Fruit fly (Drosophila melanogaster) whole organism, embryonic: ENCODE data around the gene Atpalpha.
A peak's percentile ranks its signal among the peaks of the same experiment; 100 is the strongest.

Experiments used
- B-H2 ChIP-seq: fragments of 200-800 bp; sonication (Bioruptor generic); optimal IDR thresholded peaks from 2 replicates; lab custom pipeline; 2018; ENCODE audit warnings: missing biosample characterization, mild to moderate bottlenecking, missing genetic modification characterization
- CG10147 ChIP-seq: fragments of 200-800 bp; sonication (Bioruptor generic); optimal IDR thresholded peaks from 2 replicates; lab custom pipeline; 2019; ENCODE audit warnings: missing biosample characterization, mild to moderate bottlenecking, missing genetic modification characterization, moderate library complexity
- CG10209 ChIP-seq: fragments of 200-800 bp; sonication (Bioruptor generic); optimal IDR thresholded peaks from 3 replicates; lab custom pipeline; 2017; ENCODE audit warnings: missing biosample characterization, mild to moderate bottlenecking, missing genetic modification characterization, missing genetic modification reagents
- CG10267 ChIP-seq: fragments of 200-800 bp; sonication (Bioruptor generic); optimal IDR thresholded peaks from 2 replicates; lab custom pipeline; 2018; ENCODE audit warnings: missing biosample characterization, mild to moderate bottlenecking, missing genetic modification characterization, moderate library complexity
- CG11695 ChIP-seq: fragments of 200-800 bp; sonication (Bioruptor generic); IDR thresholded peaks from 3 replicates; pipeline ENCODE4 v1.3.6; 2022; ENCODE audit warnings: missing biosample characterization, missing genetic modification characterization
- CG12071 ChIP-seq: fragments of 200-800 bp; sonication (Bioruptor generic); optimal IDR thresholded peaks from 3 replicates; lab custom pipeline; 2018; ENCODE audit warnings: missing biosample characterization, mild to moderate bottlenecking, missing genetic modification characterization
- CG15479 ChIP-seq: fragments of 200-800 bp; sonication (Bioruptor generic); optimal IDR thresholded peaks from 3 replicates; lab custom pipeline; 2019; ENCODE audit warnings: missing biosample characterization, mild to moderate bottlenecking, missing genetic modification characterization, moderate library complexity
- CG16863 ChIP-seq: fragments of 200-800 bp; sonication (Bioruptor generic); optimal IDR thresholded peaks from 3 replicates; lab custom pipeline; 2016; ENCODE audit warnings: missing biosample characterization, missing genetic modification characterization
- CG2116 ChIP-seq: fragments of 200-800 bp; sonication (Bioruptor generic); optimal IDR thresholded peaks from 3 replicates; lab custom pipeline; 2018; ENCODE audit warnings: missing biosample characterization, mild to moderate bottlenecking, missing genetic modification characterization
- CG2120 ChIP-seq: fragments of 200-800 bp; sonication (Bioruptor generic); optimal IDR thresholded peaks from 3 replicates; lab custom pipeline; 2016; ENCODE audit warnings: missing biosample characterization, missing genetic modification characterization
- CG30431 ChIP-seq: fragments of 200-800 bp; sonication (Bioruptor generic); optimal IDR thresholded peaks from 2 replicates; lab custom pipeline; 2017; ENCODE audit warnings: missing biosample characterization, missing genetic modification characterization
- CG4707 ChIP-seq: fragments of 200-800 bp; sonication (Bioruptor generic); optimal IDR thresholded peaks from 2 replicates; lab custom pipeline; 2018; ENCODE audit warnings: missing biosample characterization, mild to moderate bottlenecking, missing genetic modification characterization, moderate library complexity
- CG4854 ChIP-seq: fragments of 200-800 bp; sonication (Bioruptor generic); optimal IDR thresholded peaks from 2 replicates; lab custom pipeline; 2016; ENCODE audit warnings: missing biosample characterization, missing genetic modification characterization, inconsistent platforms
- CG7839 ChIP-seq: fragments of 200-800 bp; sonication (Bioruptor generic); optimal IDR thresholded peaks from 3 replicates; lab custom pipeline; 2018; ENCODE audit warnings: missing biosample characterization, mild to moderate bottlenecking, missing genetic modification characterization, moderate library complexity
- D19B ChIP-seq: fragments of 200-800 bp; sonication (Bioruptor generic); optimal IDR thresholded peaks from 2 replicates; lab custom pipeline; 2017; ENCODE audit warnings: missing biosample characterization, mild to moderate bottlenecking, missing genetic modification characterization
- Dll ChIP-seq: fragments of 200-800 bp; sonication (Bioruptor generic); IDR thresholded peaks from 4 replicates; pipeline ENCODE4 v1.3.6; 2022; ENCODE audit warnings: missing biosample characterization, missing genetic modification characterization; ENCODE audit not compliant: partially characterized antibody
- Dref ChIP-seq: fragments of 200-800 bp; sonication (Bioruptor generic); IDR thresholded peaks from 2 replicates; pipeline ENCODE4 v1.3.6; 2022; ENCODE audit warnings: missing biosample characterization, missing genetic modification characterization
- ERR ChIP-seq: fragments of 200-800 bp; sonication (Bioruptor generic); optimal IDR thresholded peaks from 2 replicates; lab custom pipeline; 2016; ENCODE audit warnings: missing biosample characterization, missing genetic modification characterization
- H15 ChIP-seq: fragments of 200-800 bp; sonication (Bioruptor generic); IDR thresholded peaks from 3 replicates; pipeline ENCODE4 v1.3.6; 2022; ENCODE audit warnings: missing biosample characterization, missing genetic modification characterization
- HLH54F ChIP-seq: fragments of 200-800 bp; sonication (Bioruptor generic); optimal IDR thresholded peaks from 3 replicates; lab custom pipeline; 2016; ENCODE audit warnings: missing biosample characterization, missing genetic modification characterization
- Kr ChIP-seq: fragments of 200-800 bp; sonication (Bioruptor generic); optimal IDR thresholded peaks from 2 replicates; lab custom pipeline; 2017; ENCODE audit warnings: missing biosample characterization, mild to moderate bottlenecking, missing genetic modification characterization
- Lhr ChIP-seq: fragments of 200-800 bp; sonication (Bioruptor generic); optimal IDR thresholded peaks from 3 replicates; lab custom pipeline; 2017; ENCODE audit warnings: mild to moderate bottlenecking, missing biosample characterization, missing genetic modification reagents, missing genetic modification characterization
- Mrtf ChIP-seq: fragments of 200-800 bp; sonication (Bioruptor generic); IDR thresholded peaks from 3 replicates; pipeline ENCODE4 v1.3.6; 2022; ENCODE audit warnings: missing biosample characterization, missing genetic modification characterization
- Myb ChIP-seq: fragments of 200-800 bp; sonication (Bioruptor generic); optimal IDR thresholded peaks from 2 replicates; lab custom pipeline; 2016; ENCODE audit warnings: missing biosample characterization, missing genetic modification characterization
- NC2α ChIP-seq: fragments of 200-800 bp; sonication (Bioruptor generic); optimal IDR thresholded peaks from 2 replicates; lab custom pipeline; 2016; ENCODE audit warnings: missing biosample characterization, missing genetic modification characterization
- Opbp ChIP-seq: fragments of 200-800 bp; sonication (Bioruptor generic); IDR thresholded peaks from 3 replicates; pipeline ENCODE4 v1.3.6; 2022; ENCODE audit warnings: missing biosample characterization, missing genetic modification characterization; ENCODE audit not compliant: partially characterized antibody
- Stat92E ChIP-seq, 3 experiments: fragments of >200 bp in 2 of 3; fragments of 200-800 bp in 1 of 3; sonication (Bioruptor generic) in 1 of 3; optimal IDR thresholded peaks; 2 replicates each; lab custom pipeline; 2017 to 2019; ENCODE audit warnings: missing biosample characterization in 3 of 3, missing genetic modification characterization in 3 of 3, mild to moderate bottlenecking in 1 of 3, moderate library complexity in 1 of 3
- Xbp1 ChIP-seq: fragments of 200-800 bp; sonication (Bioruptor generic); optimal IDR thresholded peaks from 3 replicates; lab custom pipeline; 2016; ENCODE audit warnings: missing biosample characterization, mild to moderate bottlenecking, missing genetic modification characterization
- Xrp1 ChIP-seq: fragments of 200-800 bp; sonication (Bioruptor generic); IDR thresholded peaks from 2 replicates; pipeline ENCODE4 v1.3.6; 2022; ENCODE audit warnings: missing biosample characterization, missing genetic modification characterization
- ash1 ChIP-seq: fragments of 200-800 bp; sonication (Bioruptor generic); optimal IDR thresholded peaks from 2 replicates; lab custom pipeline; 2018; ENCODE audit warnings: missing biosample characterization, mild to moderate bottlenecking, missing genetic modification characterization
- bigmax ChIP-seq: fragments of 200-800 bp; sonication (Bioruptor generic); optimal IDR thresholded peaks from 2 replicates; lab custom pipeline; 2018; ENCODE audit warnings: missing biosample characterization, mild to moderate bottlenecking, missing genetic modification characterization
- br ChIP-seq: fragments of >200 bp; optimal IDR thresholded peaks from 2 replicates; lab custom pipeline; 2017
- btn ChIP-seq: fragments of 200-800 bp; sonication (Bioruptor generic); optimal IDR thresholded peaks from 2 replicates; lab custom pipeline; 2016; ENCODE audit warnings: missing biosample characterization, missing genetic modification characterization
- ci ChIP-seq: fragments of 200-800 bp; sonication (Bioruptor generic); IDR thresholded peaks from 3 replicates; pipeline ENCODE4 v1.3.6; 2022; ENCODE audit warnings: missing biosample characterization, missing genetic modification characterization
- croc ChIP-seq: fragments of 200-800 bp; sonication (Bioruptor generic); conservative IDR thresholded peaks from 3 replicates; pipeline ENCODE4 v1.3.6; 2022; ENCODE audit warnings: missing biosample characterization, missing genetic modification characterization
- dmrt99B ChIP-seq: fragments of 200-800 bp; sonication (Bioruptor generic); optimal IDR thresholded peaks from 2 replicates; lab custom pipeline; 2018; ENCODE audit warnings: missing biosample characterization, mild to moderate bottlenecking, missing genetic modification characterization, moderate library complexity
- ems ChIP-seq: fragments of 200-800 bp; sonication (Bioruptor generic); optimal IDR thresholded peaks from 3 replicates; lab custom pipeline; 2016; ENCODE audit warnings: missing biosample characterization, missing genetic modification characterization
- fu2 ChIP-seq: fragments of 200-800 bp; sonication (Bioruptor generic); optimal IDR thresholded peaks from 2 replicates; lab custom pipeline; 2016; ENCODE audit warnings: missing biosample characterization, missing genetic modification characterization
- gce ChIP-seq: fragments of 200-800 bp; sonication (Bioruptor generic); IDR thresholded peaks from 3 replicates; pipeline ENCODE4 v1.3.6; 2022; ENCODE audit warnings: missing biosample characterization, missing genetic modification characterization
- gcm2 ChIP-seq: fragments of 200-800 bp; sonication (Bioruptor generic); optimal IDR thresholded peaks from 2 replicates; lab custom pipeline; 2016; ENCODE audit warnings: missing biosample characterization, missing genetic modification characterization
- h ChIP-seq: fragments of >200 bp; optimal IDR thresholded peaks from 2 replicates; lab custom pipeline; 2017
- kay ChIP-seq: fragments of 200-800 bp; sonication (Bioruptor generic); optimal IDR thresholded peaks from 2 replicates; lab custom pipeline; 2016; ENCODE audit warnings: missing biosample characterization, missing genetic modification characterization
- knrl ChIP-seq: fragments of 200-800 bp; sonication (Bioruptor generic); IDR thresholded peaks from 3 replicates; pipeline ENCODE4 v1.3.6; 2022; ENCODE audit warnings: missing biosample characterization, missing genetic modification characterization; ENCODE audit not compliant: partially characterized antibody
- lola ChIP-seq, 3 experiments: fragments of >200 bp in 2 of 3; fragments of 200-800 bp in 1 of 3; sonication (Bioruptor generic) in 1 of 3; optimal IDR thresholded peaks; 2 replicates each; lab custom pipeline; 2017 to 2019; ENCODE audit warnings: missing biosample characterization in 3 of 3, missing genetic modification characterization in 3 of 3, mild to moderate bottlenecking in 1 of 3, moderate library complexity in 1 of 3
- mld ChIP-seq: fragments of 200-800 bp; sonication (Bioruptor generic); IDR thresholded peaks from 3 replicates; pipeline ENCODE4 v1.3.6; 2022; ENCODE audit warnings: missing biosample characterization, missing genetic modification characterization; ENCODE audit not compliant: partially characterized antibody
- repo ChIP-seq: fragments of 200-800 bp; sonication (Bioruptor generic); optimal IDR thresholded peaks from 2 replicates; lab custom pipeline; 2016; ENCODE audit warnings: missing biosample characterization, missing genetic modification characterization
- ro ChIP-seq: fragments of 200-800 bp; sonication (Bioruptor generic); IDR thresholded peaks from 2 replicates; pipeline ENCODE4 v1.3.6; 2022; ENCODE audit warnings: missing biosample characterization, missing genetic modification characterization
- so ChIP-seq: fragments of 200-800 bp; sonication (Bioruptor generic); IDR thresholded peaks from 3 replicates; pipeline ENCODE4 v1.3.6; 2022; ENCODE audit warnings: missing biosample characterization, missing genetic modification characterization
- stc ChIP-seq: fragments of 200-800 bp; sonication (Bioruptor generic); IDR thresholded peaks from 2 replicates; pipeline ENCODE4 v1.3.6; 2022; ENCODE audit warnings: missing biosample characterization, missing genetic modification characterization
- trem ChIP-seq: fragments of 200-800 bp; optimal IDR thresholded peaks from 3 replicates; lab custom pipeline; 2019; ENCODE audit warnings: missing biosample characterization, mild to moderate bottlenecking, missing genetic modification characterization, moderate library complexity

Atpalpha gene

dm6 chr3R:21017464-21018080 is 69.1 kb downstream of the Atpalpha start, which contains the start of gene Rlip (continued):
- TF ChIP-seq dmrt99B (peak; percentile 12), Xbp1 (peak; percentile 53), Xrp1 (GFP tag; lab: Robert Waterston, UW) (peak; percentile 40; the same call in 1 of the 2 replicates), kay (GFP tag; lab: Kevin White, UChicago) (no peak), croc (0 out of 3 replicates have a peak, but pooled peaks have one; percentile 14), knrl (GFP tag; lab: Robert Waterston, UW) (peak; percentile 66), btn (GFP tag; lab: Kevin White, UChicago) (peak; percentile 20), CG2120 (GFP tag; lab: Kevin White, UChicago) (peak; percentile 56), CG15479 (GFP tag; lab: Kevin White, UChicago) (no peak), ems (GFP tag; lab: Kevin White, UChicago) (peak; percentile 5), D19B (GFP tag; lab: Kevin White, UChicago) (no peak), CG10267 (tag; lab: Kevin White, UChicago) (peak; percentile 96), h (lab: Kevin White, UChicago) (no peak), Kr (no peak), CG4707 (GFP tag; lab: Kevin White, UChicago) (no peak), mld (GFP tag; lab: Robert Waterston, UW) (peak; percentile 63; the same call in 1 of the 3 replicates), CG4854 (GFP tag; lab: Kevin White, UChicago) (peak; percentile 44), ERR (GFP tag; lab: Kevin White, UChicago) (peak; percentile 3), Lhr (GFP tag; lab: Kevin White, UChicago) (peak; percentile 15), stc (no peak), HLH54F (GFP tag; lab: Kevin White, UChicago) (peak; percentile 29), ash1 (GFP tag; lab: Kevin White, UChicago) (peak; percentile 12), ro (GFP tag; lab: Robert Waterston, UW) (no peak; the same call in 1 of the 2 replicates), CG16863 (peak; percentile 21), Myb (peak; percentile 96), trem (tag; lab: Kevin White, UChicago) (peak; percentile 57), Mrtf (peak; percentile 47; the same call in 1 of the 3 replicates), NC2α (GFP tag; lab: Kevin White, UChicago) (no peak), Stat92E (GFP tag; optimal IDR thresholded peaks at IDR 0.05; lab: Kevin White, UChicago) (no peak), gce (GFP tag; lab: Robert Waterston, UW) (no peak), H15 (GFP tag; lab: Robert Waterston, UW) (peak; percentile 23; the same call in 1 of the 3 replicates), Dll (peak; percentile 38; the same call in 1 of the 4 replicates), CG2116 (GFP tag; lab: Kevin White, UChicago) (peak; percentile 65), Opbp (GFP tag; lab: Robert Waterston, UW) (peak; percentile 58; the same call in 2 of the 3 replicates), CG10147 (GFP tag; lab: Kevin White, UChicago) (no peak), br (lab: Kevin White, UChicago) (no peak), ci (GFP tag; lab: Robert Waterston, UW) (peak; percentile 37; the same call in 1 of the 3 replicates), fu2 (GFP tag; lab: Kevin White, UChicago) (peak; percentile 38), repo (GFP tag; lab: Kevin White, UChicago) (peak; percentile 48), Dref (peak; percentile 91), so (GFP tag; lab: Robert Waterston, UW) (no peak), CG11695 (no peak), CG7839 (peak; percentile 56), bigmax (GFP tag; lab: Kevin White, UChicago) (no peak), CG12071 (GFP tag; lab: Kevin White, UChicago) (no peak), CG30431 (no peak), CG10209 (peak; percentile 24), gcm2 (GFP tag; lab: Kevin White, UChicago) (no peak), lola (GFP tag; optimal IDR thresholded peaks at IDR 0.05; lab: Kevin White, UChicago) (no peak), B-H2 (peak; percentile 49)
